Fruit fly (Drosophila melanogaster): ENCODE results near the gene AdoR.

The AdoR gene

DNA sequence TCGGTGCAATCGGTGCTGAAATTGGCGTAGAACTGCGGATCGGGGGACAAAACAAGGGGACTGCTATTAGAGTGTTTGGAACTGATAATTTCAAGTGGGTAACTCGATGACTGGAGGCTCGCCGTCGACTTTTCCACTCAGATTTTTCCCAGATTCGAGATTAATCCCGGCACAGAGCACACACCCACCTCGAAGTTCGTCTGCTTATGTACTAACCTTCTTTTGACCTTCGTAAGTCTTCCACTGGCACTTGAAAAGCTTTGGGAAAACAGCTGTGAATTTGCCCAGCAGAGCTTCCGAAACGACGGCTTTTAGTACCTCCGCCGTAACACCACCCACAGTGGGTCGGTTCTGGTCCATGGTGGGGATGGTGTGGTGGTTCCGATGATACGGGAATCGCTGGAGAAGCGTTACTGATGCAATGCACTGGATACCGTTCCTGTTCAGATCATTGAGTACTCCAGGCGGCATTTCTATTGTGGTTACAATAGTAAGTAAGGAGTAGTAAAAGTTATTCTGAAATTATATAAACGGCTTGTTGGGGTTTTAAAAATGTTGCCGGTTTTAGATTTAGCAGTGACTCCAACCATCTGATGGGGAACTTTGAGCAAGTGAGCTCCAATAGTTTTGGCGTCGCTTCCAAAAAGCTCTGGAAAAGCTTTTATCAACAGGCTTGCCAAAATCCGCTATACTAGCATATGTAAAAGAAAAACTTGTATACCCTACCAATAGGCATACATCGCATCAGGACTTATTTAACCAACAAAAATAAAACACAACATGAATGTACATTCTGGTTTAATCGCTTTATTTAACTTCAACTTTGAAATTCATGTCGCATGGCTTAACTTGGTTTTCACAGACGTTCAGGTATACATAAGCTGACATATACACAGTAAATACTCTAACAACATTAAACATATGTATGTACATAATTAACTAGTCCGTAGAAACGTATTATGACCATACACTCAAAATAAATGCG lies 15.1 kb downstream of the AdoR start, which contains the start of gene Tpi (continued):
- peak; percentile 41 for TF ChIP-seq Hsf (GFP tag; optimal IDR thresholded peaks at IDR 0.05)
- 0 out of 2 replicates have a peak, but pooled peaks have one; percentile 16 for TF ChIP-seq CG17328 (GFP tag; IDR thresholded peaks at IDR 0.05)
- TF ChIP-seq unpg (GFP tag; optimal IDR thresholded peaks at IDR 0.05): peak; percentile 62
- TF ChIP-seq CG17385 (GFP tag; optimal IDR thresholded peaks at IDR 0.05): peak; percentile 23
- peak; percentile 23 for TF ChIP-seq Antp (GFP tag; optimal IDR thresholded peaks at IDR 0.05)
- no peak for TF ChIP-seq CG3847 (GFP tag; IDR thresholded peaks at IDR 0.05)
- no peak for TF ChIP-seq lmd (GFP tag; IDR thresholded peaks at IDR 0.05)
- peak; percentile 90 for TF ChIP-seq CG6654 (GFP tag; optimal IDR thresholded peaks at IDR 0.05)
- peak; percentile 38 for TF ChIP-seq CG3281 (GFP tag; optimal IDR thresholded peaks at IDR 0.05)
- peak; percentile 51 for TF ChIP-seq CG9932 (GFP tag; IDR thresholded peaks at IDR 0.05)
- no peak for TF ChIP-seq nom (GFP tag; optimal IDR thresholded peaks at IDR 0.05)
- TF ChIP-seq CG3838 (GFP tag; optimal IDR thresholded peaks at IDR 0.05): no peak
- peak; percentile 59; the same call in 1 of the 3 replicates for TF ChIP-seq sr (GFP tag; IDR thresholded peaks at IDR 0.05)
- TF ChIP-seq sens-2 (GFP tag; IDR thresholded peaks at IDR 0.05): no peak
- TF ChIP-seq CG13894 (tag; optimal IDR thresholded peaks at IDR 0.05): no peak
- TF ChIP-seq Dek (tag; optimal IDR thresholded peaks at IDR 0.05): peak; percentile 29
- TF ChIP-seq CG1647 (GFP tag; optimal IDR thresholded peaks at IDR 0.05): no peak
- TF ChIP-seq zfh2 (GFP tag; optimal IDR thresholded peaks at IDR 0.05): peak; percentile 62
- peak; percentile 31; the same call in 1 of the 2 replicates for TF ChIP-seq MBD-R2 (GFP tag; IDR thresholded peaks at IDR 0.05)
- peak in 1 of 2 experiments; percentile 73 for TF ChIP-seq Hr78 (GFP tag; optimal IDR thresholded peaks at IDR 0.05)
- TF ChIP-seq CTCF (GFP tag; optimal IDR thresholded peaks at IDR 0.05): peak; percentile 87
- TF ChIP-seq CoRest (tag; optimal IDR thresholded peaks at IDR 0.05): peak; percentile 13
- TF ChIP-seq her (GFP tag; optimal IDR thresholded peaks at IDR 0.05): peak; percentile 31
- TF ChIP-seq slou (GFP tag; optimal IDR thresholded peaks at IDR 0.05): no peak
- TF ChIP-seq Xbp1 (GFP tag; optimal IDR thresholded peaks at IDR 0.05): peak; percentile 52
- peak; percentile 81 for TF ChIP-seq CG2120 (GFP tag; optimal IDR thresholded peaks at IDR 0.05)
- TF ChIP-seq CG12219 (GFP tag; optimal IDR thresholded peaks at IDR 0.05): peak; percentile 46
- no peak for TF ChIP-seq CG9215 (GFP tag; IDR thresholded peaks at IDR 0.05)
- 0 out of 2 replicates have a peak, but pooled peaks have one; percentile 7 for TF ChIP-seq CG14014 (GFP tag; IDR thresholded peaks at IDR 0.05)
- TF ChIP-seq D19A (tag; optimal IDR thresholded peaks at IDR 0.05): peak; percentile 70
- TF ChIP-seq lilli (GFP tag; optimal IDR thresholded peaks at IDR 0.05): peak; percentile 66
- peak; percentile 26 for TF ChIP-seq CG12659 (GFP tag; optimal IDR thresholded peaks at IDR 0.05)
- no peak for TF ChIP-seq ato (GFP tag; IDR thresholded peaks at IDR 0.05; ENCODE audit: partially characterized antibody)
- TF ChIP-seq CG16863 (GFP tag; optimal IDR thresholded peaks at IDR 0.05): peak; percentile 21
- TF ChIP-seq MESR4 (GFP tag; optimal IDR thresholded peaks at IDR 0.05): peak; percentile 43
- peak; percentile 59 for TF ChIP-seq slbo (GFP tag; IDR thresholded peaks at IDR 0.05)
- TF ChIP-seq Hr51 (GFP tag; optimal IDR thresholded peaks at IDR 0.05): peak in 1 of 2 experiments; percentile 66
- peak; percentile 100 for TF ChIP-seq ERR (GFP tag; optimal IDR thresholded peaks at IDR 0.05)
- TF ChIP-seq gfzf (GFP tag; optimal IDR thresholded peaks at IDR 0.05): peak; percentile 75
- 0 out of 2 replicates have a peak, but pooled peaks have one; percentile 8 for TF ChIP-seq Ptx1 (GFP tag; IDR thresholded peaks at IDR 0.05)
- TF ChIP-seq Fer1 (GFP tag; optimal IDR thresholded peaks at IDR 0.05): peak; percentile 22
- TF ChIP-seq twi (tag; optimal IDR thresholded peaks at IDR 0.05): no peak
- peak; percentile 1 for TF ChIP-seq CG12155 (GFP tag; optimal IDR thresholded peaks at IDR 0.05)
- TF ChIP-seq Med (GFP tag): peak; percentile 83
- TF ChIP-seq Lhr (GFP tag; optimal IDR thresholded peaks at IDR 0.05): peak; percentile 48
- TF ChIP-seq CkIIα-i1 (GFP tag; IDR thresholded peaks at IDR 0.05): 0 out of 2 replicates have a peak, but pooled peaks have one; percentile 8
- peak; percentile 25 for TF ChIP-seq CG7556 (GFP tag; optimal IDR thresholded peaks at IDR 0.05)
- TF ChIP-seq NfI (GFP tag; optimal IDR thresholded peaks at IDR 0.05): peak; percentile 35

Data from whole organism, embryonic.